Fruit fly (Drosophila melanogaster) whole organism, embryonic: ENCODE data around the gene CG3091.

Source experiments
- Abd-B ChIP-seq: fragments of 200-800 bp; sonication (Bioruptor generic); optimal IDR thresholded peaks from 2 replicates; lab custom pipeline; 2018; ENCODE audit warnings: missing biosample characterization, mild to moderate bottlenecking, missing genetic modification characterization, moderate library complexity
- Asciz ChIP-seq: fragments of 200-800 bp; sonication (Bioruptor generic); optimal IDR thresholded peaks from 2 replicates; lab custom pipeline; 2017; ENCODE audit warnings: missing biosample characterization, mild to moderate bottlenecking, missing genetic modification characterization, missing genetic modification reagents
- B-H1 ChIP-seq: fragments of 200-800 bp; sonication (Bioruptor generic); IDR thresholded peaks from 3 replicates; pipeline ENCODE4 v1.3.6; 2022; ENCODE audit warnings: missing biosample characterization, missing genetic modification characterization
- B-H2 ChIP-seq: fragments of 200-800 bp; sonication (Bioruptor generic); optimal IDR thresholded peaks from 2 replicates; lab custom pipeline; 2018; ENCODE audit warnings: missing biosample characterization, mild to moderate bottlenecking, missing genetic modification characterization
- CG10321 ChIP-seq: fragments of 200-800 bp; sonication (Bioruptor generic); IDR thresholded peaks from 2 replicates; pipeline ENCODE4 v1.3.6; 2022; ENCODE audit warnings: missing biosample characterization, missing genetic modification characterization
- CG10959 ChIP-seq: fragments of 200-800 bp; sonication (Bioruptor generic); IDR thresholded peaks from 2 replicates; pipeline ENCODE4 v1.3.6; 2022; ENCODE audit warnings: missing biosample characterization, missing genetic modification characterization
- CG11560 ChIP-seq: fragments of 200-800 bp; sonication (Bioruptor generic); IDR thresholded peaks from 3 replicates; pipeline ENCODE4 v1.3.6; 2022; ENCODE audit warnings: missing biosample characterization, missing genetic modification characterization
- CG12155 ChIP-seq: fragments of 200-800 bp; sonication (Bioruptor generic); optimal IDR thresholded peaks from 3 replicates; lab custom pipeline; 2016; ENCODE audit warnings: missing biosample characterization, missing genetic modification characterization
- CG12219 ChIP-seq: fragments of 200-800 bp; sonication (Bioruptor generic); optimal IDR thresholded peaks from 3 replicates; lab custom pipeline; 2018; ENCODE audit warnings: missing biosample characterization, mild to moderate bottlenecking, missing genetic modification characterization
- CG13424 ChIP-seq: fragments of 200-800 bp; sonication (Bioruptor generic); optimal IDR thresholded peaks from 2 replicates; lab custom pipeline; 2019; ENCODE audit warnings: missing biosample characterization, mild to moderate bottlenecking, missing genetic modification characterization, moderate library complexity
- CG14667 ChIP-seq: fragments of 200-800 bp; sonication (Bioruptor generic); IDR thresholded peaks from 2 replicates; pipeline ENCODE4 v1.3.6; 2022; ENCODE audit warnings: missing biosample characterization, missing genetic modification characterization
- CG15073 ChIP-seq: fragments of 200-800 bp; sonication (Bioruptor generic); optimal IDR thresholded peaks from 2 replicates; lab custom pipeline; 2016; ENCODE audit warnings: missing biosample characterization, missing genetic modification characterization
- CG15696 ChIP-seq: fragments of 200-800 bp; sonication (Bioruptor generic); optimal IDR thresholded peaks from 2 replicates; lab custom pipeline; 2019; ENCODE audit warnings: missing biosample characterization, mild to moderate bottlenecking, missing genetic modification characterization, moderate library complexity
- CG16813 ChIP-seq: fragments of 200-800 bp; sonication (Bioruptor generic); IDR thresholded peaks from 3 replicates; pipeline ENCODE4 v1.3.6; 2022; ENCODE audit warnings: missing biosample characterization, missing genetic modification characterization; ENCODE audit not compliant: partially characterized antibody
- CG17385 ChIP-seq: fragments of 200-800 bp; sonication (Bioruptor generic); optimal IDR thresholded peaks from 3 replicates; lab custom pipeline; 2018; ENCODE audit warnings: missing biosample characterization, mild to moderate bottlenecking, missing genetic modification characterization
- CG1792 ChIP-seq: fragments of 200-800 bp; sonication (Bioruptor generic); optimal IDR thresholded peaks from 2 replicates; lab custom pipeline; 2016; ENCODE audit warnings: missing biosample characterization, missing genetic modification characterization
- CG6175 ChIP-seq: fragments of 200-800 bp; sonication (Bioruptor generic); IDR thresholded peaks from 3 replicates; pipeline ENCODE4 v1.3.6; 2022; ENCODE audit warnings: missing biosample characterization, missing genetic modification characterization
- CG6254 ChIP-seq: fragments of 200-800 bp; sonication (Bioruptor generic); optimal IDR thresholded peaks from 3 replicates; lab custom pipeline; 2017; ENCODE audit warnings: mild to moderate bottlenecking, missing biosample characterization, missing genetic modification reagents, missing genetic modification characterization
- CG8089 ChIP-seq: fragments of 200-800 bp; sonication (Bioruptor generic); optimal IDR thresholded peaks from 3 replicates; lab custom pipeline; 2016; ENCODE audit warnings: missing biosample characterization, missing genetic modification characterization
- CTCF ChIP-seq: fragments of 200-800 bp; sonication (Bioruptor generic); optimal IDR thresholded peaks from 2 replicates; lab custom pipeline; 2017; ENCODE audit warnings: missing biosample characterization, mild to moderate bottlenecking, missing genetic modification characterization, moderate library complexity
- Deaf1 ChIP-seq: fragments of 200-800 bp; optimal IDR thresholded peaks from 3 replicates; lab custom pipeline; 2019; ENCODE audit warnings: missing biosample characterization, mild to moderate bottlenecking, missing genetic modification characterization, moderate library complexity
- Fer2 ChIP-seq: fragments of 200-800 bp; sonication (Bioruptor generic); optimal IDR thresholded peaks from 2 replicates; lab custom pipeline; 2018; ENCODE audit warnings: missing biosample characterization, mild to moderate bottlenecking, missing genetic modification characterization, moderate library complexity
- Hmr ChIP-seq: fragments of 200-800 bp; sonication (Bioruptor generic); optimal IDR thresholded peaks from 3 replicates; lab custom pipeline; 2017; ENCODE audit warnings: mild to moderate bottlenecking, missing biosample characterization, missing genetic modification reagents, missing genetic modification characterization
- Hmx ChIP-seq: fragments of 200-800 bp; sonication (Bioruptor generic); optimal IDR thresholded peaks from 2 replicates; lab custom pipeline; 2016; ENCODE audit warnings: missing biosample characterization, missing genetic modification characterization
- Hr3 ChIP-seq: fragments of 200-800 bp; sonication (Bioruptor generic); optimal IDR thresholded peaks from 3 replicates; lab custom pipeline; 2016; ENCODE audit warnings: missing biosample characterization, missing genetic modification characterization
- Mrtf ChIP-seq: fragments of 200-800 bp; sonication (Bioruptor generic); IDR thresholded peaks from 3 replicates; pipeline ENCODE4 v1.3.6; 2022; ENCODE audit warnings: missing biosample characterization, missing genetic modification characterization
- NK7.1 ChIP-seq: fragments of 200-800 bp; sonication (Bioruptor generic); optimal IDR thresholded peaks from 3 replicates; lab custom pipeline; 2016; ENCODE audit warnings: missing biosample characterization, missing genetic modification characterization
- Nf-YC ChIP-seq: fragments of 200-800 bp; optimal IDR thresholded peaks from 3 replicates; lab custom pipeline; 2019; ENCODE audit warnings: missing biosample characterization, mild to moderate bottlenecking, missing genetic modification characterization, moderate library complexity
- NfI ChIP-seq: fragments of 200-800 bp; sonication (Bioruptor generic); optimal IDR thresholded peaks from 3 replicates; lab custom pipeline; 2018; ENCODE audit warnings: missing biosample characterization, mild to moderate bottlenecking, missing genetic modification characterization, moderate library complexity
- Oli ChIP-seq: fragments of 200-800 bp; sonication (Bioruptor generic); optimal IDR thresholded peaks from 2 replicates; lab custom pipeline; 2018; ENCODE audit warnings: missing biosample characterization, mild to moderate bottlenecking, missing genetic modification characterization, moderate library complexity
- Poxn ChIP-seq: fragments of 200-800 bp; sonication (Bioruptor generic); IDR thresholded peaks from 2 replicates; pipeline ENCODE4 v1.3.6; 2022; ENCODE audit warnings: missing biosample characterization, missing genetic modification characterization
- Scr ChIP-seq: fragments of 200-800 bp; sonication (Bioruptor generic); IDR thresholded peaks from 2 replicates; pipeline ENCODE4 v1.3.6; 2022; ENCODE audit warnings: missing biosample characterization, missing genetic modification characterization; ENCODE audit not compliant: partially characterized antibody
- Sox100B ChIP-seq: fragments of 200-800 bp; sonication (Bioruptor generic); optimal IDR thresholded peaks from 3 replicates; lab custom pipeline; 2018; ENCODE audit warnings: missing biosample characterization, mild to moderate bottlenecking, missing genetic modification characterization
- Sox102F ChIP-seq: fragments of 200-800 bp; sonication (Bioruptor generic); optimal IDR thresholded peaks from 2 replicates; lab custom pipeline; 2018; ENCODE audit warnings: missing biosample characterization, mild to moderate bottlenecking, missing genetic modification characterization, moderate library complexity
- al ChIP-seq: fragments of 200-800 bp; sonication (Bioruptor generic); IDR thresholded peaks from 2 replicates; pipeline ENCODE4 v1.3.6; 2022; ENCODE audit warnings: missing biosample characterization, missing genetic modification characterization
- bcd ChIP-seq: fragments of 200-800 bp; sonication (Bioruptor generic); optimal IDR thresholded peaks from 2 replicates; lab custom pipeline; 2017; ENCODE audit warnings: missing biosample characterization, mild to moderate bottlenecking, missing genetic modification characterization
- cas ChIP-seq: fragments of 200-800 bp; sonication (Bioruptor generic); IDR thresholded peaks from 2 replicates; pipeline ENCODE4 v1.3.6; 2022; ENCODE audit warnings: missing biosample characterization, missing genetic modification characterization
- da ChIP-seq: fragments of 200-800 bp; sonication (Bioruptor generic); optimal IDR thresholded peaks from 2 replicates; lab custom pipeline; 2016; ENCODE audit warnings: missing biosample characterization, missing genetic modification characterization
- fru ChIP-seq: fragments of >200 bp; optimal IDR thresholded peaks from 2 replicates; lab custom pipeline; 2017
- lbe ChIP-seq: fragments of 200-800 bp; sonication (Bioruptor generic); optimal IDR thresholded peaks from 2 replicates; lab custom pipeline; 2016; ENCODE audit warnings: missing biosample characterization, mild to moderate bottlenecking, missing genetic modification characterization
- lola ChIP-seq, 3 experiments: fragments of >200 bp in 2 of 3; fragments of 200-800 bp in 1 of 3; sonication (Bioruptor generic) in 1 of 3; optimal IDR thresholded peaks; 2 replicates each; lab custom pipeline; 2017 to 2019; ENCODE audit warnings: missing biosample characterization in 3 of 3, missing genetic modification characterization in 3 of 3, mild to moderate bottlenecking in 1 of 3, moderate library complexity in 1 of 3
- nerfin-1 ChIP-seq: fragments of 200-800 bp; sonication (Bioruptor generic); optimal IDR thresholded peaks from 3 replicates; lab custom pipeline; 2019; ENCODE audit warnings: missing biosample characterization, mild to moderate bottlenecking, missing genetic modification characterization, moderate library complexity
- nom ChIP-seq: fragments of 200-800 bp; sonication (Bioruptor generic); optimal IDR thresholded peaks from 2 replicates; lab custom pipeline; 2017; ENCODE audit warnings: missing biosample characterization, missing genetic modification characterization, mild to moderate bottlenecking, moderate library complexity, missing genetic modification reagents
- phol ChIP-seq: fragments of 200-800 bp; sonication (Bioruptor generic); optimal IDR thresholded peaks from 3 replicates; lab custom pipeline; 2018; ENCODE audit warnings: missing biosample characterization, mild to moderate bottlenecking, missing genetic modification characterization, moderate library complexity
- psq ChIP-seq: fragments of 200-800 bp; sonication (Bioruptor generic); optimal IDR thresholded peaks from 2 replicates; lab custom pipeline; 2017; ENCODE audit warnings: missing biosample characterization, missing genetic modification characterization
- scrt ChIP-seq: fragments of 200-800 bp; sonication (Bioruptor generic); optimal IDR thresholded peaks from 2 replicates; lab custom pipeline; 2018; ENCODE audit warnings: missing biosample characterization, mild to moderate bottlenecking, missing genetic modification characterization, moderate library complexity
- seq ChIP-seq: fragments of 200-800 bp; sonication (Bioruptor generic); IDR thresholded peaks from 2 replicates; pipeline ENCODE4 v1.3.6; 2022; ENCODE audit warnings: missing biosample characterization, missing genetic modification characterization
- sim ChIP-seq: fragments of 200-800 bp; sonication (Bioruptor generic); IDR thresholded peaks from 2 replicates; pipeline ENCODE4 v1.3.6; 2022; ENCODE audit warnings: missing biosample characterization, missing genetic modification characterization
- unc-4 ChIP-seq: fragments of 200-800 bp; sonication (Bioruptor generic); IDR thresholded peaks from 2 replicates; pipeline ENCODE4 v1.3.6; 2022; ENCODE audit warnings: missing biosample characterization, missing genetic modification characterization; ENCODE audit not compliant: partially characterized antibody

CG3091 gene

DNA sequence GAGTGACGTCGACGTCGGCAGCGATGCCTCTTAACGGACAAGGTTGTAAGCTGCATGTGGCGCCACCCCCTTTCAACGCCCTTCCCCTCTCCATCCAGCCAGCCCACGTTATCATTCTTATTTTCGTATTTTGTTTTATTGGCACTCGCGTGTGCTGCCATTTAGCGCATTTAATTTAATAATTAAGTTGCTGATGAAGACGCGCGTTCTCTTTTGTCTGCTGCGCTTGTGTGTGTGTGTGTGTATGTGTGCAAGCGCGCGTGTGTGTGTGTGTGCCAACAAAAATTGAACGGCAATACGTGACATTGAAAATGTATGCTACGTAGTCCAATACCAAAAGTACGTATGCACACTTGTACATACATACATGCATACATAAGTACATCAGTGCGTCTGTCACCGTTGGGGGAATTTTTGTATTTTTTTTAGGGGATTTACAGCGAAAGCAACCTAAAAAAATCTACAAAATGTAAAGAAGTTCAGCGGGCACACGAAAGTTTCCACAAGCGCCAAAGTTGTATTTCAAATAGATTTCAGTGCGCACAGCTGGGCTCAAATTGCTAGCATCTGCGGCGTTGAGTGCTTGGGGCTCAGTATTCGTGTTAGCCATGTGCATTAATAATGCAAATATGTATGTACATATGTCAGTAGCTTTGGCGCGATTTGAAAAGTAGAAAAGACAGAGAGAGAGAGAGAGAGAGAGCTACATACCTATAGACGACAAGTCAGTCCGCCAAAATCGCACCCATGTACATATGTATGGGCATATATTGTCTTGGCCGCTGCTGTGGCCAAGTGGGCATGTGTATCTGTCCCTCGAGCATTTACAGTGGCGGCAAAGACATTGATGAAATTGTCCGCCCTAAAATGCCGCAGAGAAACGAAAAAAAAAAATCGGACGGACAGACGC lies 47.9 kb upstream of the CG3091 start (continued):
- TF ChIP-seq Hmr (GFP tag; lab: Kevin White, UChicago) = peak; percentile 79
- peak; percentile 23; the same call in 1 of the 3 replicates for TF ChIP-seq CG6175
- TF ChIP-seq cas = no peak
- TF ChIP-seq CG14667 (GFP tag; lab: Robert Waterston, UW) = peak; percentile 47
- TF ChIP-seq phol = peak; percentile 87
- peak; percentile 86 for TF ChIP-seq CG12219 (GFP tag; lab: Kevin White, UChicago)
- peak; percentile 87 for TF ChIP-seq seq (GFP tag; lab: Robert Waterston, UW)
- TF ChIP-seq Fer2 = peak; percentile 60
- TF ChIP-seq Sox102F = peak; percentile 83
- TF ChIP-seq Oli (tag; lab: Kevin White, UChicago) = peak; percentile 88
- TF ChIP-seq nerfin-1 (tag; lab: Kevin White, UChicago) = peak; percentile 81
- TF ChIP-seq da (GFP tag; lab: Kevin White, UChicago) = peak; percentile 72
- TF ChIP-seq CTCF = peak; percentile 38
- peak; percentile 76 for TF ChIP-seq al (GFP tag; lab: Robert Waterston, UW)
- TF ChIP-seq scrt (GFP tag; lab: Kevin White, UChicago) = peak; percentile 60
- no peak for TF ChIP-seq lbe (GFP tag; lab: Kevin White, UChicago)
- TF ChIP-seq Asciz (GFP tag; lab: Kevin White, UChicago) = peak; percentile 73
- TF ChIP-seq fru (lab: Kevin White, UChicago) = no peak
- peak; percentile 35 for TF ChIP-seq NK7.1 (GFP tag; lab: Kevin White, UChicago)
- TF ChIP-seq unc-4 = no peak
- TF ChIP-seq CG1792 (GFP tag; lab: Kevin White, UChicago) = peak; percentile 53
- peak; percentile 79 for TF ChIP-seq NfI (GFP tag; lab: Kevin White, UChicago)
- peak; percentile 58 for TF ChIP-seq Nf-YC (tag; lab: Kevin White, UChicago)
- peak; percentile 58 for TF ChIP-seq sim
- TF ChIP-seq Hr3 (GFP tag; lab: Kevin White, UChicago) = peak; percentile 69
- peak; percentile 81 for TF ChIP-seq Mrtf (GFP tag; lab: Robert Waterston, UW)
- peak; percentile 1 for TF ChIP-seq psq (GFP tag; lab: Kevin White, UChicago)
- peak; percentile 81 for TF ChIP-seq CG17385 (GFP tag; lab: Kevin White, UChicago)
- TF ChIP-seq bcd (GFP tag; lab: Kevin White, UChicago) = peak; percentile 86
- TF ChIP-seq B-H2 (GFP tag; lab: Kevin White, UChicago) = no peak
- TF ChIP-seq CG16813 (GFP tag; lab: Robert Waterston, UW) = no peak
- TF ChIP-seq CG13424 (tag; lab: Kevin White, UChicago) = peak; percentile 83
- TF ChIP-seq CG12155 = peak; percentile 78
- peak; percentile 82 for TF ChIP-seq CG8089 (GFP tag; lab: Kevin White, UChicago)
- TF ChIP-seq Abd-B (GFP tag; lab: Kevin White, UChicago) = peak; percentile 78
- peak; percentile 66 for TF ChIP-seq CG11560
- TF ChIP-seq nom (GFP tag; lab: Kevin White, UChicago) = peak; percentile 3
- TF ChIP-seq lola (GFP tag; optimal IDR thresholded peaks at IDR 0.05; lab: Kevin White, UChicago) = peak in 1 of 3 experiments; percentile 75
- TF ChIP-seq Scr (GFP tag; lab: Robert Waterston, UW) = no peak
- TF ChIP-seq CG15073 (GFP tag; lab: Kevin White, UChicago) = peak; percentile 91
- TF ChIP-seq CG15696 (tag; lab: Kevin White, UChicago) = peak; percentile 47
- peak; percentile 34 for TF ChIP-seq Deaf1
- 0 out of 2 replicates have a peak, but pooled peaks have one; percentile 56 for TF ChIP-seq CG10321 (GFP tag; lab: Robert Waterston, UW)
- TF ChIP-seq Sox100B (GFP tag; lab: Kevin White, UChicago) = peak; percentile 85
- TF ChIP-seq B-H1 (GFP tag; lab: Robert Waterston, UW) = peak; percentile 73
- peak; percentile 22; the same call in 1 of the 2 replicates for TF ChIP-seq Poxn (GFP tag; lab: Robert Waterston, UW)
- TF ChIP-seq CG10959 (GFP tag; lab: Robert Waterston, UW) = peak; percentile 60
- TF ChIP-seq Hmx (GFP tag; lab: Kevin White, UChicago) = peak; percentile 28
- peak; percentile 77 for TF ChIP-seq CG6254 (GFP tag; lab: Kevin White, UChicago)
